Fruit fly (Drosophila melanogaster): ENCODE measurements around the gene Syn1.

The Syn1 gene

dm6 chr3L:21738175-21739016 is 31.9 kb downstream of the Syn1 start, which contains the start of gene CG14567 (continued):
- TF ChIP-seq CG11762 (GFP tag; optimal IDR thresholded peaks at IDR 0.05; ENCODE audit: insufficient read depth) (peak; percentile 18), CG6808 (GFP tag; optimal IDR thresholded peaks at IDR 0.05) (no peak), cyc (GFP tag; optimal IDR thresholded peaks at IDR 0.05) (peak; percentile 56), CG16779 (tag; optimal IDR thresholded peaks at IDR 0.05) (peak; percentile 2), CG10669 (GFP tag; optimal IDR thresholded peaks at IDR 0.05) (peak; percentile 26), Hr4 (GFP tag; optimal IDR thresholded peaks at IDR 0.05) (peak; percentile 76), CG7368 (GFP tag; optimal IDR thresholded peaks at IDR 0.05) (peak; percentile 56), Gug (GFP tag; IDR thresholded peaks at IDR 0.05) (peak; percentile 55; the same call in 1 of the 2 replicates), Eip75B (GFP tag; optimal IDR thresholded peaks at IDR 0.05) (peak; percentile 64), pdm3 (GFP tag; optimal IDR thresholded peaks at IDR 0.05) (peak; percentile 75), Ets96B (tag; optimal IDR thresholded peaks at IDR 0.05) (peak; percentile 70), spab (GFP tag; optimal IDR thresholded peaks at IDR 0.05) (peak; percentile 1), CG6854 (GFP tag; optimal IDR thresholded peaks at IDR 0.05) (no peak), Lpt (GFP tag; optimal IDR thresholded peaks at IDR 0.05) (peak; percentile 12), CG32006 (GFP tag; optimal IDR thresholded peaks at IDR 0.05) (peak; percentile 81), CG11902 (GFP tag; optimal IDR thresholded peaks at IDR 0.05) (peak; percentile 27), topi (GFP tag; optimal IDR thresholded peaks at IDR 0.05) (peak; percentile 58)

- no peak for TF ChIP-seq Met (GFP tag; optimal IDR thresholded peaks at IDR 0.05)
These were observed 36.5 kb downstream of the Syn1 start, which contains the start of gene CG14573 for dm6 chr3L:21733799-21734198. Gene CG14573 (plus strand): TSS chr3L:21734099.

- TF ChIP-seq Ets96B (tag; optimal IDR thresholded peaks at IDR 0.05) (no peak), dac (GFP tag; optimal IDR thresholded peaks at IDR 0.05) (no peak), CG11762 (GFP tag; optimal IDR thresholded peaks at IDR 0.05; ENCODE audit: insufficient read depth) (no peak), topi (GFP tag; optimal IDR thresholded peaks at IDR 0.05) (no peak), CG6276 (GFP tag; optimal IDR thresholded peaks at IDR 0.05) (no peak), Eip75B (GFP tag; optimal IDR thresholded peaks at IDR 0.05) (no peak), CG15336 (GFP tag; IDR thresholded peaks at IDR 0.05) (no peak), CG1621 (tag; optimal IDR thresholded peaks at IDR 0.05) (no peak), CG10669 (GFP tag; optimal IDR thresholded peaks at IDR 0.05) (no peak), CG3032 (tag; optimal IDR thresholded peaks at IDR 0.05) (no peak), CG6792 (GFP tag; optimal IDR thresholded peaks at IDR 0.05) (no peak), Gug (GFP tag; IDR thresholded peaks at IDR 0.05) (no peak), CG8319 (GFP tag; optimal IDR thresholded peaks at IDR 0.05) (no peak), Lpt (GFP tag; optimal IDR thresholded peaks at IDR 0.05) (no peak), CG8119 (GFP tag; IDR thresholded peaks at IDR 0.05) (no peak)
These were observed 36.9 kb downstream of the Syn1 start, which contains the start of gene CG14568 for dm6 chr3L:21733387-21733786. Gene CG14568 (minus strand): TSS chr3L:21733487.

- TF ChIP-seq CG31627 (GFP tag; optimal IDR thresholded peaks at IDR 0.05) (no peak), svp (GFP tag) (peak; percentile 97), spab (GFP tag; optimal IDR thresholded peaks at IDR 0.05) (no peak), CG4318 (GFP tag; optimal IDR thresholded peaks at IDR 0.05) (no peak)
These were observed 39.2 kb downstream of the Syn1 start, which contains the start of gene CG14569 for dm6 chr3L:21731104-21731600. Gene CG14569 (minus strand): TSS chr3L:21731550.

dm6 chr3L:21730354-21730753 is 40.0 kb downstream of the Syn1 start, which contains the start of gene CG14570:
Gene CG14570 (minus strand): TSS chr3L:21730454.
- TF ChIP-seq CG3032 (tag; optimal IDR thresholded peaks at IDR 0.05) (no peak), Ets21C (GFP tag; optimal IDR thresholded peaks at IDR 0.05) (no peak), CG11902 (GFP tag; optimal IDR thresholded peaks at IDR 0.05) (no peak), CG6163 (GFP tag; IDR thresholded peaks at IDR 0.05) (no peak), CG4318 (GFP tag; optimal IDR thresholded peaks at IDR 0.05) (no peak), Gug (GFP tag; IDR thresholded peaks at IDR 0.05) (no peak), Hr4 (GFP tag; optimal IDR thresholded peaks at IDR 0.05) (no peak), dsx (GFP tag; optimal IDR thresholded peaks at IDR 0.05; ENCODE audit: poor library complexity, severe bottlenecking) (no peak), Hr39 (GFP tag; optimal IDR thresholded peaks at IDR 0.05) (no peak), fd59A (GFP tag; optimal IDR thresholded peaks at IDR 0.05) (no peak), CG10631 (GFP tag; optimal IDR thresholded peaks at IDR 0.05) (no peak), topi (GFP tag; optimal IDR thresholded peaks at IDR 0.05) (no peak), CG7368 (GFP tag; optimal IDR thresholded peaks at IDR 0.05) (no peak), dac (GFP tag; optimal IDR thresholded peaks at IDR 0.05) (no peak)

All from whole organism, prepupa.